Fruit fly (Drosophila melanogaster) whole organism, embryonic: ENCODE data around the gene CG9300.

Experiments
- Adf1 ChIP-seq: fragments of 200-800 bp; sonication (Bioruptor generic); IDR thresholded peaks from 2 replicates; pipeline ENCODE4 v1.3.6; 2022; ENCODE audit warnings: missing biosample characterization, missing genetic modification characterization
- Bgb ChIP-seq: fragments of 200-800 bp; sonication (Bioruptor generic); IDR thresholded peaks from 2 replicates; pipeline ENCODE4 v1.3.6; 2022; ENCODE audit warnings: missing biosample characterization, missing genetic modification characterization; ENCODE audit not compliant: partially characterized antibody
- CG10959 ChIP-seq: fragments of 200-800 bp; sonication (Bioruptor generic); IDR thresholded peaks from 2 replicates; pipeline ENCODE4 v1.3.6; 2022; ENCODE audit warnings: missing biosample characterization, missing genetic modification characterization
- CG11093 ChIP-seq: fragments of 200-800 bp; sonication (Bioruptor generic); IDR thresholded peaks from 3 replicates; pipeline ENCODE4 v1.3.6; 2022; ENCODE audit warnings: missing biosample characterization, missing genetic modification characterization
- CG11560 ChIP-seq: fragments of 200-800 bp; sonication (Bioruptor generic); IDR thresholded peaks from 3 replicates; pipeline ENCODE4 v1.3.6; 2022; ENCODE audit warnings: missing biosample characterization, missing genetic modification characterization
- CG13296 ChIP-seq: fragments of 200-800 bp; sonication (Bioruptor generic); optimal IDR thresholded peaks from 3 replicates; lab custom pipeline; 2018; ENCODE audit warnings: missing biosample characterization, mild to moderate bottlenecking, missing genetic modification characterization
- CG14050 ChIP-seq: fragments of 200-800 bp; sonication (Bioruptor generic); IDR thresholded peaks from 3 replicates; pipeline ENCODE4 v1.3.6; 2022; ENCODE audit warnings: missing biosample characterization, missing genetic modification characterization
- CG15601 ChIP-seq: fragments of 200-800 bp; sonication (Bioruptor generic); optimal IDR thresholded peaks from 3 replicates; lab custom pipeline; 2019; ENCODE audit warnings: missing biosample characterization, mild to moderate bottlenecking, missing genetic modification characterization, moderate library complexity
- CG1603 ChIP-seq: fragments of 200-800 bp; sonication (Bioruptor generic); optimal IDR thresholded peaks from 2 replicates; lab custom pipeline; 2019; ENCODE audit warnings: missing biosample characterization, mild to moderate bottlenecking, missing genetic modification characterization, moderate library complexity
- CG17802 ChIP-seq: fragments of 200-800 bp; sonication (Bioruptor generic); optimal IDR thresholded peaks from 2 replicates; lab custom pipeline; 2018; ENCODE audit warnings: missing biosample characterization, mild to moderate bottlenecking, missing genetic modification characterization, moderate library complexity
- CG17829 ChIP-seq: fragments of 200-800 bp; optimal IDR thresholded peaks from 2 replicates; lab custom pipeline; 2019; ENCODE audit warnings: missing biosample characterization, mild to moderate bottlenecking, missing genetic modification characterization, moderate library complexity
- CG2199 ChIP-seq: fragments of 200-800 bp; sonication (Bioruptor generic); IDR thresholded peaks from 3 replicates; pipeline ENCODE4 v1.3.6; 2022; ENCODE audit warnings: missing biosample characterization, missing genetic modification characterization
- CG2889 ChIP-seq: fragments of 200-800 bp; sonication (Bioruptor generic); IDR thresholded peaks from 3 replicates; pipeline ENCODE4 v1.3.6; 2022; ENCODE audit warnings: missing biosample characterization, missing genetic modification characterization
- CG30020 ChIP-seq: fragments of 200-800 bp; optimal IDR thresholded peaks from 2 replicates; lab custom pipeline; 2019; ENCODE audit warnings: missing biosample characterization, mild to moderate bottlenecking, missing genetic modification characterization, moderate library complexity
- CG31224 ChIP-seq: fragments of 200-800 bp; sonication (Bioruptor generic); IDR thresholded peaks from 2 replicates; pipeline ENCODE4 v1.3.6; 2022; ENCODE audit warnings: missing biosample characterization, missing genetic modification characterization
- CG31388 ChIP-seq: fragments of 200-800 bp; sonication (Bioruptor generic); optimal IDR thresholded peaks from 2 replicates; lab custom pipeline; 2016; ENCODE audit warnings: missing biosample characterization, missing genetic modification characterization
- CG32532 ChIP-seq: fragments of 200-800 bp; sonication (Bioruptor generic); IDR thresholded peaks from 2 replicates; pipeline ENCODE4 v1.3.6; 2022; ENCODE audit warnings: missing biosample characterization, missing genetic modification characterization
- CG33213 ChIP-seq: fragments of 200-800 bp; sonication (Bioruptor generic); optimal IDR thresholded peaks from 3 replicates; lab custom pipeline; 2016; ENCODE audit warnings: missing biosample characterization, missing genetic modification characterization
- CG42726 ChIP-seq: fragments of 200-800 bp; sonication (Bioruptor generic); IDR thresholded peaks from 2 replicates; pipeline ENCODE4 v1.3.6; 2022; ENCODE audit warnings: missing biosample characterization, missing genetic modification characterization; ENCODE audit not compliant: partially characterized antibody
- CG5245 ChIP-seq: fragments of 200-800 bp; sonication (Bioruptor generic); optimal IDR thresholded peaks from 3 replicates; lab custom pipeline; 2016; ENCODE audit warnings: missing biosample characterization, missing genetic modification characterization
- CG6272 ChIP-seq: fragments of 200-800 bp; sonication (Bioruptor generic); IDR thresholded peaks from 2 replicates; pipeline ENCODE4 v1.3.6; 2022; ENCODE audit warnings: missing biosample characterization, missing genetic modification characterization
- CG9932 ChIP-seq: fragments of 200-800 bp; sonication (Bioruptor generic); IDR thresholded peaks from 2 replicates; pipeline ENCODE4 v1.3.6; 2022; ENCODE audit warnings: missing biosample characterization, missing genetic modification characterization
- CTCF ChIP-seq: fragments of 200-800 bp; sonication (Bioruptor generic); optimal IDR thresholded peaks from 2 replicates; lab custom pipeline; 2017; ENCODE audit warnings: missing biosample characterization, mild to moderate bottlenecking, missing genetic modification characterization, moderate library complexity
- Deaf1 ChIP-seq: fragments of 200-800 bp; optimal IDR thresholded peaks from 3 replicates; lab custom pipeline; 2019; ENCODE audit warnings: missing biosample characterization, mild to moderate bottlenecking, missing genetic modification characterization, moderate library complexity
- Ets65A ChIP-seq: fragments of 200-800 bp; sonication (Bioruptor generic); peaks from one replicate; lab custom pipeline; 2016; ENCODE audit warnings: missing biosample characterization, missing genetic modification characterization
- Fer1 ChIP-seq: fragments of 200-800 bp; sonication (Bioruptor generic); optimal IDR thresholded peaks from 2 replicates; lab custom pipeline; 2017; ENCODE audit warnings: missing biosample characterization, mild to moderate bottlenecking, missing genetic modification characterization
- MTF-1 ChIP-seq: fragments of 200-800 bp; sonication (Bioruptor generic); optimal IDR thresholded peaks from 2 replicates; lab custom pipeline; 2018; ENCODE audit warnings: missing biosample characterization, mild to moderate bottlenecking, missing genetic modification characterization, borderline replicate concordance
- Med ChIP-seq: fragments of 200-800 bp; sonication (Bioruptor generic); peaks from one replicate; lab custom pipeline; 2016; ENCODE audit warnings: missing biosample characterization, missing genetic modification characterization, mild to moderate bottlenecking, inconsistent platforms, moderate library complexity
- NfI ChIP-seq: fragments of 200-800 bp; sonication (Bioruptor generic); optimal IDR thresholded peaks from 3 replicates; lab custom pipeline; 2018; ENCODE audit warnings: missing biosample characterization, mild to moderate bottlenecking, missing genetic modification characterization, moderate library complexity
- Oli ChIP-seq: fragments of 200-800 bp; sonication (Bioruptor generic); optimal IDR thresholded peaks from 2 replicates; lab custom pipeline; 2018; ENCODE audit warnings: missing biosample characterization, mild to moderate bottlenecking, missing genetic modification characterization, moderate library complexity
- Rx ChIP-seq: fragments of 200-800 bp; sonication (Bioruptor generic); IDR thresholded peaks from 2 replicates; pipeline ENCODE4 v1.3.6; 2022; ENCODE audit warnings: missing biosample characterization, missing genetic modification characterization
- amos ChIP-seq: fragments of 200-800 bp; sonication (Bioruptor generic); IDR thresholded peaks from 2 replicates; pipeline ENCODE4 v1.3.6; 2022; ENCODE audit warnings: missing biosample characterization, missing genetic modification characterization; ENCODE audit not compliant: partially characterized antibody
- cad ChIP-seq: fragments of >200 bp; optimal IDR thresholded peaks from 2 replicates; lab custom pipeline; 2017; ENCODE audit warnings: missing biosample characterization, missing genetic modification characterization
- chinmo ChIP-seq: fragments of 200-800 bp; sonication (Bioruptor generic); IDR thresholded peaks from 4 replicates; pipeline ENCODE4 v1.3.6; 2022; ENCODE audit warnings: missing biosample characterization, missing genetic modification characterization; ENCODE audit not compliant: partially characterized antibody
- gro ChIP-seq: fragments of 200-800 bp; sonication (Bioruptor generic); optimal IDR thresholded peaks from 2 replicates; lab custom pipeline; 2016; ENCODE audit warnings: missing biosample characterization, missing genetic modification characterization
- jing ChIP-seq: fragments of 200-800 bp; sonication (Bioruptor generic); optimal IDR thresholded peaks from 2 replicates; lab custom pipeline; 2018; ENCODE audit warnings: missing biosample characterization, mild to moderate bottlenecking, missing genetic modification characterization
- knrl ChIP-seq: fragments of 200-800 bp; sonication (Bioruptor generic); IDR thresholded peaks from 3 replicates; pipeline ENCODE4 v1.3.6; 2022; ENCODE audit warnings: missing biosample characterization, missing genetic modification characterization; ENCODE audit not compliant: partially characterized antibody
- luna ChIP-seq: fragments of 200-800 bp; sonication (Bioruptor generic); optimal IDR thresholded peaks from 2 replicates; lab custom pipeline; 2016; ENCODE audit warnings: missing biosample characterization, missing genetic modification characterization
- nerfin-2 ChIP-seq: fragments of 200-800 bp; sonication (Bioruptor generic); IDR thresholded peaks from 2 replicates; pipeline ENCODE4 v1.3.6; 2022; ENCODE audit warnings: missing biosample characterization, missing genetic modification characterization; ENCODE audit not compliant: partially characterized antibody
- pb ChIP-seq: fragments of 200-800 bp; sonication (Bioruptor generic); optimal IDR thresholded peaks from 3 replicates; lab custom pipeline; 2016; ENCODE audit warnings: missing biosample characterization, missing genetic modification characterization
- psq ChIP-seq: fragments of 200-800 bp; sonication (Bioruptor generic); optimal IDR thresholded peaks from 2 replicates; lab custom pipeline; 2017; ENCODE audit warnings: missing biosample characterization, missing genetic modification characterization
- run ChIP-seq: fragments of 200-800 bp; sonication (Bioruptor generic); optimal IDR thresholded peaks from 3 replicates; lab custom pipeline; 2018; ENCODE audit warnings: missing biosample characterization, mild to moderate bottlenecking, missing genetic modification characterization
- scrt ChIP-seq: fragments of 200-800 bp; sonication (Bioruptor generic); optimal IDR thresholded peaks from 2 replicates; lab custom pipeline; 2018; ENCODE audit warnings: missing biosample characterization, mild to moderate bottlenecking, missing genetic modification characterization, moderate library complexity
- sens ChIP-seq: fragments of 200-800 bp; sonication (Bioruptor generic); peaks from one replicate; lab custom pipeline; 2016; ENCODE audit warnings: missing biosample characterization, missing genetic modification characterization
- seq ChIP-seq: fragments of 200-800 bp; sonication (Bioruptor generic); IDR thresholded peaks from 2 replicates; pipeline ENCODE4 v1.3.6; 2022; ENCODE audit warnings: missing biosample characterization, missing genetic modification characterization
- stwl ChIP-seq: fragments of 200-800 bp; sonication (Bioruptor generic); optimal IDR thresholded peaks from 3 replicates; lab custom pipeline; 2018; ENCODE audit warnings: missing biosample characterization, mild to moderate bottlenecking, missing genetic modification characterization, moderate library complexity
- vnd ChIP-seq: fragments of 200-800 bp; sonication (Bioruptor generic); IDR thresholded peaks from 3 replicates; pipeline ENCODE4 v1.3.6; 2022; ENCODE audit warnings: missing biosample characterization, missing genetic modification characterization; ENCODE audit not compliant: partially characterized antibody
- wek ChIP-seq: fragments of 200-800 bp; sonication (Bioruptor generic); optimal IDR thresholded peaks from 3 replicates; lab custom pipeline; 2018; ENCODE audit warnings: missing biosample characterization, mild to moderate bottlenecking, missing genetic modification characterization, moderate library complexity

Gene CG9300

dm6 chr3L:19566127-19566526, 13.9 kb downstream of the CG9300 start (continued):
- no peak for TF ChIP-seq CG33213 (GFP tag; lab: Kevin White, UChicago)
- no peak for TF ChIP-seq Fer1 (GFP tag; lab: Kevin White, UChicago)
- TF ChIP-seq vnd (GFP tag; lab: Robert Waterston, UW): no peak
- TF ChIP-seq Deaf1: peak; percentile 16
- TF ChIP-seq CG5245 (GFP tag; lab: Kevin White, UChicago): no peak
- no peak for TF ChIP-seq CG17829 (tag; lab: Kevin White, UChicago)
- TF ChIP-seq chinmo: peak; percentile 69; the same call in 1 of the 4 replicates
- TF ChIP-seq jing (GFP tag; lab: Kevin White, UChicago): no peak

- peak; percentile 9 for TF ChIP-seq CG1603 (tag; lab: Kevin White, UChicago)
- TF ChIP-seq knrl (GFP tag; lab: Robert Waterston, UW): peak; percentile 55
- TF ChIP-seq nerfin-2 (GFP tag; lab: Robert Waterston, UW): no peak
- TF ChIP-seq run: no peak
- peak; percentile 60; the same call in 1 of the 2 replicates for TF ChIP-seq amos (GFP tag; lab: Robert Waterston, UW)
- TF ChIP-seq CG2199 (GFP tag; lab: Robert Waterston, UW): peak; percentile 68; the same call in 1 of the 3 replicates
- no peak for TF ChIP-seq seq (GFP tag; lab: Robert Waterston, UW)
- no peak for TF ChIP-seq Adf1
- TF ChIP-seq MTF-1 (GFP tag; lab: Kevin White, UChicago): no peak
- no peak for TF ChIP-seq CG32532
- peak; percentile 14 for TF ChIP-seq stwl (tag; lab: Kevin White, UChicago)
- TF ChIP-seq CG9932 (GFP tag; lab: Robert Waterston, UW): no peak
- TF ChIP-seq pb: no peak
- no peak for TF ChIP-seq CG5245 (GFP tag; lab: Kevin White, UChicago)
- TF ChIP-seq psq: no peak
- TF ChIP-seq CG14050 (GFP tag; lab: Robert Waterston, UW): no peak
- TF ChIP-seq gro (GFP tag; lab: Kevin White, UChicago): no peak
- TF ChIP-seq wek: no peak
- no peak for TF ChIP-seq CG13296 (GFP tag; lab: Kevin White, UChicago)
- no peak for TF ChIP-seq CG6272 (GFP tag; lab: Robert Waterston, UW)
- no peak for TF ChIP-seq CG30020
- TF ChIP-seq CG31388 (GFP tag; lab: Kevin White, UChicago): no peak
- TF ChIP-seq CG2889 (GFP tag; lab: Robert Waterston, UW): no peak
- TF ChIP-seq CG11560 (tag; lab: Robert Waterston, UW): no peak
- 0 out of 2 replicates have a peak, but pooled peaks have one; percentile 12 for TF ChIP-seq CG42726 (GFP tag; lab: Robert Waterston, UW)
- TF ChIP-seq CG15601 (tag; lab: Kevin White, UChicago): no peak
- TF ChIP-seq Bgb: peak; percentile 54
- TF ChIP-seq cad (GFP tag; lab: Kevin White, UChicago): no peak
- no peak for TF ChIP-seq CG31224
- TF ChIP-seq luna (GFP tag; lab: Kevin White, UChicago): no peak
- no peak for TF ChIP-seq Rx (GFP tag; lab: Robert Waterston, UW)
- peak; percentile 69 for TF ChIP-seq CTCF (GFP tag; lab: Kevin White, UChicago)
Measured at dm6 chr3L:19568999-19569398, 16.8 kb downstream of the CG9300 start.

dm6 chr3L:19569407-19569806, 17.2 kb downstream of the CG9300 start:
- TF ChIP-seq sens (GFP tag; lab: Kevin White, UChicago): peak; percentile 73
- TF ChIP-seq CG10959: no peak
- no peak for TF ChIP-seq scrt
- TF ChIP-seq NfI (GFP tag; lab: Kevin White, UChicago): no peak
- TF ChIP-seq CG17802 (tag; lab: Kevin White, UChicago): no peak
- 0 out of 2 replicates have a peak, but pooled peaks have one; percentile 2 for TF ChIP-seq Bgb
- peak; percentile 57 for TF ChIP-seq Ets65A
- peak; percentile 50 for TF ChIP-seq Med
- 0 out of 4 replicates have a peak, but pooled peaks have one; percentile 17 for TF ChIP-seq chinmo
- 0 out of 3 replicates have a peak, but pooled peaks have one; percentile 17 for TF ChIP-seq CG11093
- TF ChIP-seq Oli: no peak
